Fruit fly (Drosophila melanogaster) whole organism, embryonic: ENCODE measurements around the gene vsg.
A peak's percentile ranks its signal among the peaks of the same experiment; 100 is the strongest.

Experiments
- Abd-B ChIP-seq: fragments of 200-800 bp; sonication (Bioruptor generic); optimal IDR thresholded peaks from 2 replicates; lab custom pipeline; 2018; ENCODE audit warnings: missing biosample characterization, mild to moderate bottlenecking, missing genetic modification characterization, moderate library complexity
- Antp ChIP-seq: fragments of 200-800 bp; sonication (Bioruptor generic); optimal IDR thresholded peaks from 3 replicates; lab custom pipeline; 2016; ENCODE audit warnings: missing biosample characterization, missing genetic modification characterization
- C15 ChIP-seq: fragments of 200-800 bp; sonication (Bioruptor generic); IDR thresholded peaks from 3 replicates; pipeline ENCODE4 v1.3.6; 2022; ENCODE audit warnings: missing biosample characterization, missing genetic modification characterization
- CG10267 ChIP-seq: fragments of 200-800 bp; sonication (Bioruptor generic); optimal IDR thresholded peaks from 2 replicates; lab custom pipeline; 2018; ENCODE audit warnings: missing biosample characterization, mild to moderate bottlenecking, missing genetic modification characterization, moderate library complexity
- CG12942 ChIP-seq: fragments of 200-800 bp; sonication (Bioruptor generic); optimal IDR thresholded peaks from 3 replicates; lab custom pipeline; 2016; ENCODE audit warnings: missing biosample characterization, missing genetic modification characterization
- CG13287 ChIP-seq: fragments of 200-800 bp; sonication (Bioruptor generic); IDR thresholded peaks from 2 replicates; pipeline ENCODE4 v1.3.6; 2022; ENCODE audit warnings: missing biosample characterization, missing genetic modification characterization; ENCODE audit not compliant: partially characterized antibody
- CG15479 ChIP-seq: fragments of 200-800 bp; sonication (Bioruptor generic); optimal IDR thresholded peaks from 3 replicates; lab custom pipeline; 2019; ENCODE audit warnings: missing biosample characterization, mild to moderate bottlenecking, missing genetic modification characterization, moderate library complexity
- CG15514 ChIP-seq: fragments of 200-800 bp; sonication (Bioruptor generic); optimal IDR thresholded peaks from 3 replicates; lab custom pipeline; 2017; ENCODE audit warnings: missing biosample characterization, missing genetic modification characterization, mild to moderate bottlenecking, moderate library complexity, missing genetic modification reagents
- CG17829 ChIP-seq: fragments of 200-800 bp; optimal IDR thresholded peaks from 2 replicates; lab custom pipeline; 2019; ENCODE audit warnings: missing biosample characterization, mild to moderate bottlenecking, missing genetic modification characterization, moderate library complexity
- CG30431 ChIP-seq: fragments of 200-800 bp; sonication (Bioruptor generic); optimal IDR thresholded peaks from 2 replicates; lab custom pipeline; 2017; ENCODE audit warnings: missing biosample characterization, missing genetic modification characterization
- CG33557 ChIP-seq: fragments of 200-800 bp; sonication (Bioruptor generic); optimal IDR thresholded peaks from 2 replicates; lab custom pipeline; 2019; ENCODE audit warnings: missing biosample characterization, mild to moderate bottlenecking, missing genetic modification characterization, moderate library complexity
- CG34224 ChIP-seq: fragments of 200-800 bp; sonication (Bioruptor generic); IDR thresholded peaks from 3 replicates; pipeline ENCODE4 v1.3.6; 2022; ENCODE audit warnings: missing biosample characterization, missing genetic modification characterization; ENCODE audit not compliant: partially characterized antibody
- CG6791 ChIP-seq: fragments of 200-800 bp; sonication (Bioruptor generic); IDR thresholded peaks from 3 replicates; pipeline ENCODE4 v1.3.6; 2022; ENCODE audit warnings: missing biosample characterization, missing genetic modification characterization; ENCODE audit not compliant: partially characterized antibody
- CG7271 ChIP-seq: fragments of 200-800 bp; sonication (Bioruptor generic); optimal IDR thresholded peaks from 2 replicates; lab custom pipeline; 2018; ENCODE audit warnings: missing biosample characterization, mild to moderate bottlenecking, missing genetic modification characterization, moderate library complexity
- D19A ChIP-seq: fragments of 200-800 bp; optimal IDR thresholded peaks from 3 replicates; lab custom pipeline; 2019; ENCODE audit warnings: missing biosample characterization, mild to moderate bottlenecking, missing genetic modification characterization, moderate library complexity
- Dfd ChIP-seq, 2 experiments: fragments of >200 bp; optimal IDR thresholded peaks; 2 replicates each; lab custom pipeline; 2017; ENCODE audit warnings: missing biosample characterization in 2 of 2, missing genetic modification characterization in 2 of 2
- Drgx ChIP-seq: fragments of 200-800 bp; sonication (Bioruptor generic); IDR thresholded peaks from 2 replicates; pipeline ENCODE4 v1.3.6; 2022; ENCODE audit warnings: missing biosample characterization, missing genetic modification characterization
- Ets65A ChIP-seq: fragments of 200-800 bp; sonication (Bioruptor generic); peaks from one replicate; lab custom pipeline; 2016; ENCODE audit warnings: missing biosample characterization, missing genetic modification characterization
- Med ChIP-seq: fragments of 200-800 bp; sonication (Bioruptor generic); peaks from one replicate; lab custom pipeline; 2016; ENCODE audit warnings: missing biosample characterization, missing genetic modification characterization, mild to moderate bottlenecking, inconsistent platforms, moderate library complexity
- Nf-YA ChIP-seq: fragments of 200-800 bp; sonication (Bioruptor generic); IDR thresholded peaks from 2 replicates; pipeline ENCODE4 v1.3.6; 2022; ENCODE audit warnings: missing biosample characterization, missing genetic modification characterization
- Nf-YB ChIP-seq: fragments of 200-800 bp; sonication (Bioruptor generic); optimal IDR thresholded peaks from 3 replicates; lab custom pipeline; 2019; ENCODE audit warnings: missing biosample characterization, mild to moderate bottlenecking, missing genetic modification characterization, moderate library complexity
- Nf-YC ChIP-seq: fragments of 200-800 bp; optimal IDR thresholded peaks from 3 replicates; lab custom pipeline; 2019; ENCODE audit warnings: missing biosample characterization, mild to moderate bottlenecking, missing genetic modification characterization, moderate library complexity
- Rx ChIP-seq: fragments of 200-800 bp; sonication (Bioruptor generic); IDR thresholded peaks from 2 replicates; pipeline ENCODE4 v1.3.6; 2022; ENCODE audit warnings: missing biosample characterization, missing genetic modification characterization
- Scr ChIP-seq: fragments of 200-800 bp; sonication (Bioruptor generic); IDR thresholded peaks from 2 replicates; pipeline ENCODE4 v1.3.6; 2022; ENCODE audit warnings: missing biosample characterization, missing genetic modification characterization; ENCODE audit not compliant: partially characterized antibody
- Six4 ChIP-seq: fragments of 200-800 bp; sonication (Bioruptor generic); optimal IDR thresholded peaks from 2 replicates; lab custom pipeline; 2016; ENCODE audit warnings: missing biosample characterization, missing genetic modification characterization
- Spps ChIP-seq: fragments of 200-800 bp; sonication (Bioruptor generic); optimal IDR thresholded peaks from 2 replicates; lab custom pipeline; 2018; ENCODE audit warnings: missing biosample characterization, mild to moderate bottlenecking, missing genetic modification characterization
- Sry-δ ChIP-seq: fragments of 200-800 bp; sonication (Bioruptor generic); optimal IDR thresholded peaks from 2 replicates; lab custom pipeline; 2016; ENCODE audit warnings: missing biosample characterization, missing genetic modification characterization
- ato ChIP-seq: fragments of 200-800 bp; sonication (Bioruptor generic); IDR thresholded peaks from 2 replicates; pipeline ENCODE4 v1.3.6; 2022; ENCODE audit warnings: missing biosample characterization, missing genetic modification characterization; ENCODE audit not compliant: partially characterized antibody
- bbx ChIP-seq: fragments of 200-800 bp; sonication (Bioruptor generic); IDR thresholded peaks from 2 replicates; pipeline ENCODE4 v1.3.6; 2022; ENCODE audit warnings: missing biosample characterization, missing genetic modification characterization; ENCODE audit not compliant: partially characterized antibody
- cg ChIP-seq: fragments of 200-800 bp; sonication (Bioruptor generic); optimal IDR thresholded peaks from 3 replicates; lab custom pipeline; 2019; ENCODE audit warnings: missing biosample characterization, mild to moderate bottlenecking, missing genetic modification characterization, moderate library complexity
- dimm ChIP-seq: fragments of 200-800 bp; sonication (Bioruptor generic); IDR thresholded peaks from 2 replicates; pipeline ENCODE4 v1.3.6; 2022; ENCODE audit warnings: missing biosample characterization, missing genetic modification characterization
- gfzf ChIP-seq: fragments of 200-800 bp; sonication (Bioruptor generic); optimal IDR thresholded peaks from 2 replicates; lab custom pipeline; 2016; ENCODE audit warnings: missing biosample characterization, mild to moderate bottlenecking, missing genetic modification characterization, moderate library complexity
- h ChIP-seq: fragments of >200 bp; optimal IDR thresholded peaks from 2 replicates; lab custom pipeline; 2017
- ham ChIP-seq: fragments of 200-800 bp; sonication (Bioruptor generic); IDR thresholded peaks from 2 replicates; pipeline ENCODE4 v1.3.6; 2022; ENCODE audit warnings: missing biosample characterization, missing genetic modification characterization
- hbn ChIP-seq: fragments of 200-800 bp; sonication (Bioruptor generic); IDR thresholded peaks from 2 replicates; pipeline ENCODE4 v1.3.6; 2022; ENCODE audit warnings: missing biosample characterization, missing genetic modification characterization; ENCODE audit not compliant: partially characterized antibody
- hkb ChIP-seq, 2 experiments: fragments of 200-800 bp in 1 of 2; fragments of >200 bp in 1 of 2; sonication (Bioruptor generic) in 1 of 2; IDR thresholded peaks in 1 of 2; optimal IDR thresholded peaks in 1 of 2; 2 replicates each; pipeline versions ENCODE4 v1.3.6 to Lab custom; 2017 to 2022; ENCODE audit warnings: missing biosample characterization in 1 of 2, missing genetic modification characterization in 1 of 2
- inv ChIP-seq: fragments of 200-800 bp; sonication (Bioruptor generic); IDR thresholded peaks from 2 replicates; pipeline ENCODE4 v1.3.6; 2022; ENCODE audit warnings: missing biosample characterization, missing genetic modification characterization; ENCODE audit not compliant: partially characterized antibody
- lbe ChIP-seq: fragments of 200-800 bp; sonication (Bioruptor generic); optimal IDR thresholded peaks from 2 replicates; lab custom pipeline; 2016; ENCODE audit warnings: missing biosample characterization, mild to moderate bottlenecking, missing genetic modification characterization
- nerfin-2 ChIP-seq: fragments of 200-800 bp; sonication (Bioruptor generic); IDR thresholded peaks from 2 replicates; pipeline ENCODE4 v1.3.6; 2022; ENCODE audit warnings: missing biosample characterization, missing genetic modification characterization; ENCODE audit not compliant: partially characterized antibody
- phol ChIP-seq: fragments of 200-800 bp; sonication (Bioruptor generic); optimal IDR thresholded peaks from 3 replicates; lab custom pipeline; 2018; ENCODE audit warnings: missing biosample characterization, mild to moderate bottlenecking, missing genetic modification characterization, moderate library complexity
- pnt ChIP-seq: fragments of 200-800 bp; sonication (Bioruptor generic); optimal IDR thresholded peaks from 3 replicates; lab custom pipeline; 2016; ENCODE audit warnings: missing biosample characterization, missing genetic modification characterization
- sug ChIP-seq: fragments of 200-800 bp; optimal IDR thresholded peaks from 2 replicates; lab custom pipeline; 2019; ENCODE audit warnings: missing biosample characterization, mild to moderate bottlenecking, missing genetic modification characterization, moderate library complexity
- vnd ChIP-seq: fragments of 200-800 bp; sonication (Bioruptor generic); IDR thresholded peaks from 3 replicates; pipeline ENCODE4 v1.3.6; 2022; ENCODE audit warnings: missing biosample characterization, missing genetic modification characterization; ENCODE audit not compliant: partially characterized antibody
- wor ChIP-seq: fragments of 200-800 bp; sonication (Bioruptor generic); IDR thresholded peaks from 2 replicates; pipeline ENCODE4 v1.3.6; 2022; ENCODE audit warnings: missing biosample characterization, missing genetic modification characterization
- z ChIP-seq: fragments of 200-800 bp; sonication (Bioruptor generic); IDR thresholded peaks from 3 replicates; pipeline ENCODE4 v1.3.6; 2022; ENCODE audit warnings: missing biosample characterization, missing genetic modification characterization
- zen2 ChIP-seq: fragments of 200-800 bp; sonication (Bioruptor generic); IDR thresholded peaks from 3 replicates; pipeline ENCODE4 v1.3.6; 2022; ENCODE audit warnings: missing biosample characterization, missing genetic modification characterization; ENCODE audit not compliant: partially characterized antibody

The vsg gene

DNA sequence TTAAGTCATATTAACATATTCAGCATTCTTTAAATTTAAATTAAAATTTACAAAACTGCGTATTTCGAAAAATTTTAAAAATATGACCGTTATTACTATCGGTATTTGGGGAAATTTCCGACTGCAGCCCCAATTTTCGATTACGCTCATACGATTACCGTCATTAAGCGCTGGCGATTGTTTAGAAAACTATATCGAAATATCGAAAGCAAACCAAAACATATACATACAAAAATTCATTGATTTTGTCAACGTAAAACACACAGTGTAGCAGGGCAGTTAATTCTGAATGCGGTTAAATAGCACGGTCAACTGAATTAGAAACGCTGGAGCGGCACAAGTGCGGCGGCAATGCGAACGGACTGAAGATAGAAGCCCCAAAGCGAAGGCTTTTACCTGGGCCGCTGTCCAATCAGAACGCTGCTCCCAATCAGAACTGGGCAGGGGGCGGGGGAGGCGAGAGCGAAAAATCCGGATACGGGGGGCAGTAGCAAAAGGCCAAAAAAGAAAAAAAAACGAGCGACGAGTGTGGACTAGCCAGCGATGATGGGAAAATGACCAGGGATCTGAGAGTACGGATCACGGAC is 9.9 kb upstream of the vsg start, which contains the start of gene CG16711 (continued):
- TF ChIP-seq gfzf (GFP tag; lab: Kevin White, UChicago) (peak; percentile 40), Spps (no peak), sug (no peak), CG17829 (tag; lab: Kevin White, UChicago) (peak; percentile 17), Scr (GFP tag; lab: Robert Waterston, UW) (peak; percentile 92), CG6791 (GFP tag; lab: Robert Waterston, UW) (peak; percentile 94), inv (peak; percentile 89), vnd (GFP tag; lab: Robert Waterston, UW) (peak; percentile 93), CG34224 (GFP tag; lab: Robert Waterston, UW) (peak; percentile 96), lbe (no peak), Sry-δ (peak; percentile 76), Abd-B (GFP tag; lab: Kevin White, UChicago) (no peak), phol (peak; percentile 11), Nf-YB (GFP tag; lab: Kevin White, UChicago) (peak; percentile 95), Antp (GFP tag; lab: Kevin White, UChicago) (no peak), Nf-YA (0 out of 2 replicates have a peak, but pooled peaks have one; percentile 6), zen2 (peak; percentile 94), Six4 (GFP tag; lab: Kevin White, UChicago) (no peak), cg (peak; percentile 58), C15 (GFP tag; lab: Robert Waterston, UW) (no peak), CG7271 (tag; lab: Kevin White, UChicago) (no peak), CG15514 (GFP tag; lab: Kevin White, UChicago) (peak; percentile 45), h (lab: Kevin White, UChicago) (no peak), ato (GFP tag; lab: Robert Waterston, UW) (peak; percentile 93), CG13287 (peak; percentile 97), Nf-YC (tag; lab: Kevin White, UChicago) (peak; percentile 97), hbn (GFP tag; lab: Robert Waterston, UW) (peak; percentile 92), CG10267 (tag; lab: Kevin White, UChicago) (peak; percentile 40)

DNA sequence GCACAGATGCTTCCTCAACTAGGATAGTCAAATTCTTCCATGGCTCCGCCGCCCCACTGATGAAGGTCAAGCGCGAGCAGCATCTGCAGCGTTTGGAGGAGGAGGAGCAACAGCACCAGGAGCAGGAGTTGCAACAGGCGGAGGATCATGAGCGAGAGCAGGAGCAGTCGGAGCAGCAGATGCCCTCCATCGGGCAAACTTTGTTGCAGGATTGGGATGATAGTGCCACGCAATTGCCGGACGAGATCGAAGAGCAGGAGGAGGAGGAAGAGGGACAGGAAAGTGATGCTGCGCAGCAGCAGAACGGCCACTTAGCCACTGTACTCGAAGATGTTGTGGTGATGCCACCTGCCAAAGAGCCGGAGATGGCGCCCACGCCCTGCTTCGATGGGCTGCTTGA is 8.5 kb upstream of the vsg start:
- TF ChIP-seq Med (GFP tag; lab: Kevin White, UChicago) (peak; percentile 4), CG33557 (GFP tag; lab: Kevin White, UChicago) (no peak), Ets65A (GFP tag; lab: Kevin White, UChicago) (peak; percentile 92)
- TF ChIP-seq, all 482 proteins: peak for 2

DNA sequence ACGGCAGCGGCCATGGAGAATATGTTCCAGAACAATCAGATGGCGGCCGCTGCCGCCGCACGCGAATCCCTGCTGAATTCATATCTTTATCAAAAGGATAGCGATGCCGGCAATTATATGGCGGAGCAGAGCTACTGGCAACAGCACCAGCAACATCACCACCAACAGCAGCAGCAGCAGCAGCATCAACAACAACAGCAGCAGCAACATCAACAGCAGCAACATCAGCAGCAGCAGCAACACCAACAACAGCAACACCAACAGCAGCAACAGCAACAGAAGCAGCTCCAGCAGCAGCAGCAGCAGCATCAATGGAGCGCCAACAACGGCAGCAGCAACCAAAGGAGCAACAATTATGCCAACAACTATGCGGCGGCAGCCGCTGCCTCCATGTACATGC is 5.3 kb upstream of the vsg start:
- no peak for TF ChIP-seq CG15479 (GFP tag; lab: Kevin White, UChicago)
- 0 out of 2 replicates have a peak, but pooled peaks have one; percentile 21 for TF ChIP-seq dimm (GFP tag; lab: Robert Waterston, UW)
- peak in 1 of 2 experiments; percentile 93 for TF ChIP-seq Dfd (GFP tag; optimal IDR thresholded peaks at IDR 0.05; lab: Kevin White, UChicago)
- TF ChIP-seq, all 482 proteins: peak for 2

DNA sequence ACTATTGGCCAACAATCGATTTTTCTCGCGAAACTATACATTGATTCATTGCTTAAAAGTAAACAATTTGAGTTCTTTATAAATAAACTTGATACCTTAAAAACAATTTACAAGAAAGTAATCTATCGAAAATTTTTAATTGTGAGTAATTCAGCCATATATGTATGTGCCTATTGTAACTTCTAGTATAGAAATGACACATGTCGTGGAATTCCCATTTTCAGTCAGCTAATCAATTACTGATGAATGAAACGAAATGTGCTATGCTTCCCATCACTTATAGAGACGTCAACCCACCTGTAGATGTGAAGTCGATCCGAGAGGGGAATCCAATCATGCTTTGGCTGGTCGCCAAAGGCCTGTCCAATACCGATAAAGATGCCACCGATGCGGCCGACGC is 2.9 kb upstream of the vsg start:
- TF ChIP-seq CG30431 (no peak), CG12942 (GFP tag; lab: Kevin White, UChicago) (no peak), Med (GFP tag; lab: Kevin White, UChicago) (no peak), D19A (tag; lab: Kevin White, UChicago) (no peak), bbx (GFP tag; lab: Robert Waterston, UW) (no peak), wor (GFP tag; lab: Robert Waterston, UW) (no peak), pnt (GFP tag; lab: Kevin White, UChicago) (no peak), Rx (GFP tag; lab: Robert Waterston, UW) (no peak), z (GFP tag; lab: Robert Waterston, UW) (no peak), hkb (optimal IDR thresholded peaks at IDR 0.05; lab: Kevin White, UChicago) (no peak), hkb (GFP tag; IDR thresholded peaks at IDR 0.05; lab: Robert Waterston, UW) (no peak), nerfin-2 (GFP tag; lab: Robert Waterston, UW) (no peak), ham (GFP tag; lab: Robert Waterston, UW) (no peak), Drgx (GFP tag; lab: Robert Waterston, UW) (no peak)
